Worm (Caenorhabditis elegans) whole organism, early embryonic: ENCODE measurements around the gene tufm-1.

Experiments used
- F13C5.2 ChIP-seq: sonication (generic microtip); optimal IDR thresholded peaks from 2 replicates; lab custom pipeline; 2017; ENCODE audit warnings: mild to moderate bottlenecking, missing genetic modification characterization, inconsistent platforms, missing compliant biosample characterization
- ama-1 ChIP-seq: fragments of 150-350 bp; optimal IDR thresholded peaks from 2 replicates; lab custom pipeline; 2014
- ceh-13 ChIP-seq: fragments of 200-800 bp; sonication (Bioruptor generic); optimal IDR thresholded peaks from 2 replicates; lab custom pipeline; 2018; ENCODE audit warnings: mild to moderate bottlenecking, missing genetic modification characterization, missing compliant biosample characterization
- ceh-36 ChIP-seq: sonication (generic microtip); optimal IDR thresholded peaks from 2 replicates; lab custom pipeline; 2016; ENCODE audit warnings: missing genetic modification characterization, inconsistent platforms, missing compliant biosample characterization
- flt-1 ChIP-seq: fragments of 200-800 bp; sonication (Bioruptor generic); IDR thresholded peaks from 2 replicates; pipeline ENCODE4 v1.3.6; 2022; ENCODE audit warnings: missing genetic modification characterization, missing compliant biosample characterization
- hmg-4 ChIP-seq: fragments of 200-800 bp; sonication (Bioruptor generic); optimal IDR thresholded peaks from 2 replicates; lab custom pipeline; 2018; ENCODE audit warnings: mild to moderate bottlenecking, missing genetic modification characterization, missing compliant biosample characterization
- pes-1 ChIP-seq: fragments of 200-800 bp; sonication (Bioruptor generic); IDR thresholded peaks from 2 replicates; pipeline ENCODE4 v1.3.6; 2022; ENCODE audit warnings: missing genetic modification reagents, missing genetic modification characterization, missing compliant biosample characterization
- tbx-37 ChIP-seq: fragments of 200-800 bp; sonication (Bioruptor generic); conservative IDR thresholded peaks from 2 replicates; pipeline ENCODE4 v1.3.6; 2022; ENCODE audit warnings: missing genetic modification reagents, missing genetic modification characterization, missing compliant biosample characterization
- tra-4 ChIP-seq: sonication (generic microtip); optimal IDR thresholded peaks from 2 replicates; lab custom pipeline; 2017; ENCODE audit warnings: missing genetic modification characterization, missing compliant biosample characterization

- TF ChIP-seq ama-1 (lab: Kevin White, UChicago) (no peak), tra-4 (tag; lab: Kevin White, UChicago) (no peak), ceh-13 (GFP tag; lab: Kevin White, UChicago) (no peak), F13C5.2 (tag; lab: Kevin White, UChicago) (no peak), hmg-4 (no peak), flt-1 (GFP tag; lab: Robert Waterston, UW) (no peak), tbx-37 (GFP tag; lab: Robert Waterston, UW) (no peak), pes-1 (GFP tag; lab: Robert Waterston, UW) (no peak), ceh-36 (tag; lab: Kevin White, UChicago) (no peak)
Observed at ce11 chrIII:2800743-2801142, 14.0 kb downstream of the tufm-1 start.
